Fruit fly (Drosophila melanogaster): ENCODE measurements around the gene Ptpmeg.

Gene Ptpmeg

dm6 chr3L:348406-348743 is 20.5 kb downstream of the Ptpmeg start:
- TF ChIP-seq CG8159 (tag; optimal IDR thresholded peaks at IDR 0.05) (no peak), Pif1B (GFP tag; optimal IDR thresholded peaks at IDR 0.05) (no peak), Ets98B (GFP tag; IDR thresholded peaks at IDR 0.05) (no peak), CG14655 (GFP tag; optimal IDR thresholded peaks at IDR 0.05) (no peak), CG8301 (tag; optimal IDR thresholded peaks at IDR 0.05) (no peak), CG12605 (GFP tag; IDR thresholded peaks at IDR 0.05) (no peak), CG15710 (tag; optimal IDR thresholded peaks at IDR 0.05) (no peak)

DNA sequence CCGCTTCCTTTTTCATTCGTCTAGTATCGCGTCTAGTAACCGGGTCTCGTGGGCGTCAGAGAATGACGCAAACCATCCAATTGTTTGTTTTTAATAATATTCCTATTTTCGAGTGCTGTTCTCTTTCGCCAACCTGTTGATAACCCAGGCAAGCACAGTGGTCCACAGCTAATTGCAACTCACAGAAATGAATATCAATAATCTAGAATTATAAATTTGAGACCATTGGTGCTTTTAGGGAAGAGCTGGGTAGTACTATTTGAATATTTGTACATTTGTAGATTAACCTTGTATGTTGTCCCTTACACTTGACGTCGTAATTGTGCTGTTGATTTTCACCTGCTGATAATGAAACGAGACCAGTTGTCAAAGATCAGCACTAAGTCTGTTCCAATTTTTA is 21.9 kb downstream of the Ptpmeg start:
- TF ChIP-seq CG17806 (tag; optimal IDR thresholded peaks at IDR 0.05) (no peak), CG15710 (tag; optimal IDR thresholded peaks at IDR 0.05) (no peak), CG34367 (tag; optimal IDR thresholded peaks at IDR 0.05) (no peak), Pif1A (GFP tag; optimal IDR thresholded peaks at IDR 0.05) (no peak)

- TF ChIP-seq Snoo (tag; optimal IDR thresholded peaks at IDR 0.05): no peak
- TF ChIP-seq fd96Ca (GFP tag; IDR thresholded peaks at IDR 0.05): no peak
- TF ChIP-seq CG9948 (tag; optimal IDR thresholded peaks at IDR 0.05): peak; percentile 71
- TF ChIP-seq Pif1B (GFP tag; optimal IDR thresholded peaks at IDR 0.05): no peak
- no peak for TF ChIP-seq CG14655 (GFP tag; optimal IDR thresholded peaks at IDR 0.05)
- no peak for TF ChIP-seq CG13204 (GFP tag; optimal IDR thresholded peaks at IDR 0.05)
- peak; percentile 8 for TF ChIP-seq CG15710 (tag; optimal IDR thresholded peaks at IDR 0.05)
- peak; percentile 50 for TF ChIP-seq CG17806 (tag; optimal IDR thresholded peaks at IDR 0.05)
- TF ChIP-seq EcR (GFP tag; optimal IDR thresholded peaks at IDR 0.05): no peak
- TF ChIP-seq Ets98B (GFP tag; IDR thresholded peaks at IDR 0.05): peak; percentile 63
- TF ChIP-seq CG8301 (tag; optimal IDR thresholded peaks at IDR 0.05): no peak
- no peak for TF ChIP-seq gl (tag; optimal IDR thresholded peaks at IDR 0.05)
- TF ChIP-seq Pif1A (GFP tag; optimal IDR thresholded peaks at IDR 0.05): no peak
- TF ChIP-seq CG4496 (GFP tag; IDR thresholded peaks at IDR 0.05): peak; percentile 82
- TF ChIP-seq CG32121 (GFP tag; IDR thresholded peaks at IDR 0.05): peak; percentile 82
- TF ChIP-seq rn (GFP tag; IDR thresholded peaks at IDR 0.05): peak; percentile 39; the same call in 1 of the 2 replicates
- TF ChIP-seq CG12605 (GFP tag; IDR thresholded peaks at IDR 0.05): peak; percentile 72
Observed at dm6 chr3L:350651-351228, 22.8 kb downstream of the Ptpmeg start.

dm6 chr3L:356016-356472 is 28.1 kb downstream of the Ptpmeg start, which contains the start of gene CG1231:
Gene CG1231 (plus strand): TSS chr3L:356422.
- TF ChIP-seq fd96Ca (GFP tag; IDR thresholded peaks at IDR 0.05) (no peak), Ets98B (GFP tag; IDR thresholded peaks at IDR 0.05) (no peak), CG17806 (tag; optimal IDR thresholded peaks at IDR 0.05) (no peak), CG8301 (tag; optimal IDR thresholded peaks at IDR 0.05) (no peak), CG32121 (GFP tag; IDR thresholded peaks at IDR 0.05) (no peak), gl (tag; optimal IDR thresholded peaks at IDR 0.05) (no peak), Pif1B (GFP tag; optimal IDR thresholded peaks at IDR 0.05) (no peak), Snoo (tag; optimal IDR thresholded peaks at IDR 0.05) (no peak), CG15710 (tag; optimal IDR thresholded peaks at IDR 0.05) (no peak), EcR (GFP tag; optimal IDR thresholded peaks at IDR 0.05) (no peak), Pif1A (GFP tag; optimal IDR thresholded peaks at IDR 0.05) (no peak), CG4496 (GFP tag; IDR thresholded peaks at IDR 0.05) (no peak), CG12605 (GFP tag; IDR thresholded peaks at IDR 0.05) (no peak), D1 (tag; optimal IDR thresholded peaks at IDR 0.05) (no peak), CG8159 (tag; optimal IDR thresholded peaks at IDR 0.05) (no peak), CG10348 (GFP tag; IDR thresholded peaks at IDR 0.05) (no peak), rn (GFP tag; IDR thresholded peaks at IDR 0.05) (no peak), CG13204 (GFP tag; optimal IDR thresholded peaks at IDR 0.05) (no peak), CG9948 (tag; optimal IDR thresholded peaks at IDR 0.05) (no peak)

- TF ChIP-seq rn (GFP tag; IDR thresholded peaks at IDR 0.05): no peak
- no peak for TF ChIP-seq CG8301 (tag; optimal IDR thresholded peaks at IDR 0.05)
- no peak for TF ChIP-seq EcR (GFP tag; optimal IDR thresholded peaks at IDR 0.05)
- no peak for TF ChIP-seq CG14655 (GFP tag; optimal IDR thresholded peaks at IDR 0.05)
- TF ChIP-seq fd96Ca (GFP tag; IDR thresholded peaks at IDR 0.05): no peak
- no peak for TF ChIP-seq CG10348 (GFP tag; IDR thresholded peaks at IDR 0.05)
- TF ChIP-seq Ets98B (GFP tag; IDR thresholded peaks at IDR 0.05): no peak
- no peak for TF ChIP-seq CG8159 (tag; optimal IDR thresholded peaks at IDR 0.05)
- no peak for TF ChIP-seq Pif1A (GFP tag; optimal IDR thresholded peaks at IDR 0.05)
- TF ChIP-seq Snoo (tag; optimal IDR thresholded peaks at IDR 0.05): no peak
Observed at dm6 chr3L:357681-358080, 29.8 kb downstream of the Ptpmeg start, which contains the start of gene Roc1b. Gene Roc1b (plus strand): TSS chr3L:357981.

dm6 chr3L:361201-361600 is 33.3 kb downstream of the Ptpmeg start, which contains the start of the genes Cdc5 and CG1233:
Gene Cdc5 (minus strand): TSS chr3L:361383.
Gene CG1233 (plus strand): TSS chr3L:361472.
- TF ChIP-seq CG13204 (GFP tag; optimal IDR thresholded peaks at IDR 0.05) (no peak), CG32121 (GFP tag; IDR thresholded peaks at IDR 0.05) (peak; percentile 27; the same call in 1 of the 2 replicates), rn (GFP tag; IDR thresholded peaks at IDR 0.05) (no peak), CG8301 (tag; optimal IDR thresholded peaks at IDR 0.05) (no peak)

DNA sequence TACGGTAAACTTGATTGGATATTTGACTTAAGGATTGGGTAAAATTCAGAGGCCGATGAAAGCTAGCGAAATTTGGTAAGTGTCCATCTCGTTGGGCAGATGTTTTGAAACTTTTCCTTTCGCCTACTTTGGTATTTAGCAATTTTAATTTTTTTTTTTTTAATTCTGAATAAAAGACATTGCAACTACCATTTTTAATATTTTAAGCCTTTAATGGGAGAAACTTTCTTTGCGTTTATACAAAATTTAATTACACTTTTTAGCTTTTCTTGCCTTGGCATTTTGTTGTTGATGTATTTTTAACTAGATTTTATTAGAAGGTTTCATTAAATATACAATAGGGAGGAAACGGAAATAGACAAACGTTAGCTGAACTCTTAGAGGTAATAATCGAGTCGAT is 38.4 kb downstream of the Ptpmeg start, which contains the start of gene CG13884:
CG13884 (minus strand) TSS at position 101 of the 400 bp plus-strand sequence.
- TF ChIP-seq gl (tag; optimal IDR thresholded peaks at IDR 0.05) (no peak), Pif1A (GFP tag; optimal IDR thresholded peaks at IDR 0.05) (no peak), CG17806 (tag; optimal IDR thresholded peaks at IDR 0.05) (no peak), D1 (tag; optimal IDR thresholded peaks at IDR 0.05) (no peak), CG8301 (tag; optimal IDR thresholded peaks at IDR 0.05) (no peak), CG12605 (GFP tag; IDR thresholded peaks at IDR 0.05) (no peak), CG32121 (GFP tag; IDR thresholded peaks at IDR 0.05) (no peak), EcR (GFP tag; optimal IDR thresholded peaks at IDR 0.05) (no peak), CG8159 (tag; optimal IDR thresholded peaks at IDR 0.05) (no peak), Snoo (tag; optimal IDR thresholded peaks at IDR 0.05) (no peak), CG4496 (GFP tag; IDR thresholded peaks at IDR 0.05) (no peak), fd96Ca (GFP tag; IDR thresholded peaks at IDR 0.05) (no peak), CG13204 (GFP tag; optimal IDR thresholded peaks at IDR 0.05) (no peak), Pif1B (GFP tag; optimal IDR thresholded peaks at IDR 0.05) (no peak), CG10348 (GFP tag; IDR thresholded peaks at IDR 0.05) (no peak), rn (GFP tag; IDR thresholded peaks at IDR 0.05) (no peak), Ets98B (GFP tag; IDR thresholded peaks at IDR 0.05) (no peak), CG34367 (tag; optimal IDR thresholded peaks at IDR 0.05) (no peak), CG15710 (tag; optimal IDR thresholded peaks at IDR 0.05) (no peak)

All from whole organism, pupa.